Worm (Caenorhabditis elegans): ENCODE measurements around the gene T22B2.2.

- TF ChIP-seq med-1 (GFP tag; optimal IDR thresholded peaks at IDR 0.05; ENCODE audit: insufficient read depth) (peak; percentile 58), klf-2 (GFP tag; conservative IDR thresholded peaks at IDR 0.05) (peak; percentile 76), ref-1 (GFP tag; conservative IDR thresholded peaks at IDR 0.05) (peak; percentile 89)
These were observed 49.8 kb downstream of the T22B2.2 start for ce11 chrX:3969980-3970403.
